Worm (Caenorhabditis elegans): ENCODE data around the gene his-7.
A peak's percentile ranks its signal among the peaks of the same experiment; 100 is the strongest.

Gene his-7

DNA sequence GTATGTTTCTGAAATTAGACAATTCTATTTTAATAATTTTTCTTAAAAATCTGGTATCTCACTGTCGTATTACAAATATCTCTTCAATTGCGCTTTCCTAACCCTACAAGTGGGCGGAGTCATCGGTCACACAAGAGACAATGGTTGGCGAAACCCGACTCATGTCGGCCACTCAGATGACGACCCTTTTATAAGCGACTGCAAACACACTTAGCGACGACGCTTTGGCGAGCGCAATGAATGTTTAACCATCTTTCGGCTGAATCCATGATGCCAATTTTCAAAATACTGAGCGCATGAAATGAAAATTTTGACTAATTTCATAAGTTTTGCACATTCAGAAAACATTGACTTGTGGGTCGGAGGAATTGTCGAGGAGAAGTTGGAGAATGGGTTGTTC is 32.8 kb upstream of the his-7 start (continued):
- TF ChIP-seq nhr-77 (tag; optimal IDR thresholded peaks at IDR 0.05) = peak; percentile 88
- TF ChIP-seq nhr-67 (tag; optimal IDR thresholded peaks at IDR 0.05) = peak; percentile 57
- TF ChIP-seq lin-39 (tag; optimal IDR thresholded peaks at IDR 0.05) = peak; percentile 26
- TF ChIP-seq skn-1 (tag; optimal IDR thresholded peaks at IDR 0.05) = peak; percentile 45
- peak; percentile 44 for TF ChIP-seq nhr-28 (tag; optimal IDR thresholded peaks at IDR 0.05)
- peak; percentile 72 for TF ChIP-seq egl-27 (tag; optimal IDR thresholded peaks at IDR 0.05)
- peak; percentile 53 for TF ChIP-seq ceh-16 (tag; optimal IDR thresholded peaks at IDR 0.05)
- peak; percentile 30 for TF ChIP-seq ZK546.5 (tag; optimal IDR thresholded peaks at IDR 0.05)
- TF ChIP-seq eor-1 (tag; optimal IDR thresholded peaks at IDR 0.05) = peak in 1 of 2 experiments; percentile 17
- peak; percentile 91 for TF ChIP-seq ceh-82 (tag; optimal IDR thresholded peaks at IDR 0.05)
- TF ChIP-seq fkh-2 (tag; optimal IDR thresholded peaks at IDR 0.05) = no peak
- TF ChIP-seq nhr-11 (tag; optimal IDR thresholded peaks at IDR 0.05) = no peak
- TF ChIP-seq sea-2 (GFP tag; optimal IDR thresholded peaks at IDR 0.05) = peak; percentile 83
- no peak for TF ChIP-seq daf-12 (tag; optimal IDR thresholded peaks at IDR 0.05)
- peak; percentile 20 for TF ChIP-seq ztf-11 (tag; optimal IDR thresholded peaks at IDR 0.05)
- peak; percentile 43 for TF ChIP-seq jun-1 (tag; optimal IDR thresholded peaks at IDR 0.05)
- no peak for TF ChIP-seq fos-1 (tag; optimal IDR thresholded peaks at IDR 0.05)

DNA sequence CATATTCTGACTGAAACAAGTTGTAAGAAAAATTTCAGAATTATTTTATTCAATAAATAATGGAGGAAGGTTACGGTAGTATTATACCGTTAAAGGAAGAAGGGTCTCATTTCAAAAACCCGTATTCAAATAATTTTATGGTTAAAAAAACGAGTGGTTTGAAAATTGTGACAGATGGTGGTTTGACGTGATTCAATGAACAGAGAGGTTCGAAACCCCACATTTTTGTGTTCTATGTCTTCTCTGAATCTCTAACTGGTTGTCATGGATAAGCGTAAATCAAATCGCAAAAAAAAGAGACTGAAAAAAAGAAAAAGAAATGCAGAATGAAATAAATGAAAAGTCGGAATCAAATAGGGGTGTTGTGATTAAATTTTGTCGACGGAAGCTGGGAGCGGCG is 25.9 kb upstream of the his-7 start, which contains the start of gene ZK994.6:
ZK994.6 (minus strand) TSS at position 101 of the 400 bp plus-strand sequence.
- no peak for TF ChIP-seq aly-2 (tag; optimal IDR thresholded peaks at IDR 0.05)

DNA sequence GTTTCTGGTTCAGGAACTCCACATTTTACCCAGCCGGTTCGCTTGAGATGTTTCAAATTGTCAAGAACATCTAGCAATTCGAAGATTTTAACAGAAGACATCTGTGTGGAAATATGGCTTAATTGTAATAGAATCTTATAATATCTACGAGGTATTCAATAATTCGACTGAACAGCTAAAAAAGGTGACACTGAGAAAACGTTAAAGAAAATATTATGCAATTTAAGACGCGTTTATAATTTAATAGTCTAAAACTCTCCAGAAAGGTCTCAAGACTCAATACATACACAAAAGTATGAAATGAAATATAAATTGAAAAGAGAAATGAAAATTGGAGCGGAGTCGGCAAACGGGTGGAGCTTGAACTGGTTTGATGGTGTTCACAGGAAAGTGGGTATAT is 19.8 kb upstream of the his-7 start, which contains the start of gene F45F2.9:
F45F2.9 (minus strand) TSS at position 101 of the 400 bp plus-strand sequence.
- TF ChIP-seq pha-4 (tag; optimal IDR thresholded peaks at IDR 0.05) = no peak
- no peak for TF ChIP-seq skn-1 (tag; optimal IDR thresholded peaks at IDR 0.05)
- TF ChIP-seq R02D3.7 (tag; optimal IDR thresholded peaks at IDR 0.05) = no peak
- no peak for TF ChIP-seq ceh-82 (tag; optimal IDR thresholded peaks at IDR 0.05)
- TF ChIP-seq nhr-76 (tag; optimal IDR thresholded peaks at IDR 0.05) = no peak
- TF ChIP-seq ZK546.5 (tag; optimal IDR thresholded peaks at IDR 0.05) = no peak
- no peak for TF ChIP-seq mdl-1 (tag; optimal IDR thresholded peaks at IDR 0.05)
- no peak for TF ChIP-seq fkh-2 (tag; optimal IDR thresholded peaks at IDR 0.05)
- no peak for TF ChIP-seq nhr-12 (tag; optimal IDR thresholded peaks at IDR 0.05)
- no peak for TF ChIP-seq nhr-237 (tag; optimal IDR thresholded peaks at IDR 0.05)
- no peak for TF ChIP-seq snpc-4 (tag; optimal IDR thresholded peaks at IDR 0.05)
- no peak for TF ChIP-seq ceh-28 (tag; optimal IDR thresholded peaks at IDR 0.05)
- TF ChIP-seq nhr-25 (tag; optimal IDR thresholded peaks at IDR 0.05) = no peak
- no peak for TF ChIP-seq ama-1 (optimal IDR thresholded peaks at IDR 0.05)
- TF ChIP-seq lin-39 (tag; optimal IDR thresholded peaks at IDR 0.05) = no peak
- no peak for TF ChIP-seq egl-5 (tag; optimal IDR thresholded peaks at IDR 0.05)
- no peak for TF ChIP-seq lin-15B (tag; optimal IDR thresholded peaks at IDR 0.05)
- no peak for TF ChIP-seq fkh-10 (GFP tag; optimal IDR thresholded peaks at IDR 0.05)

- no peak for TF ChIP-seq ama-1 (optimal IDR thresholded peaks at IDR 0.05)
- TF ChIP-seq ceh-82 (tag; optimal IDR thresholded peaks at IDR 0.05) = no peak
- no peak for TF ChIP-seq lsy-12 (tag; optimal IDR thresholded peaks at IDR 0.05)
- TF ChIP-seq snpc-4 (tag; optimal IDR thresholded peaks at IDR 0.05) = no peak
- TF ChIP-seq mdl-1 (tag; optimal IDR thresholded peaks at IDR 0.05) = no peak
- TF ChIP-seq elt-3 (tag; optimal IDR thresholded peaks at IDR 0.05) = no peak
- TF ChIP-seq elt-2 (tag; optimal IDR thresholded peaks at IDR 0.05) = no peak
- TF ChIP-seq elt-1 (tag; optimal IDR thresholded peaks at IDR 0.05) = no peak
- TF ChIP-seq ceh-16 (tag; optimal IDR thresholded peaks at IDR 0.05) = no peak
- TF ChIP-seq nhr-43 (tag; optimal IDR thresholded peaks at IDR 0.05; ENCODE audit: poor library complexity, severe bottlenecking) = no peak
- no peak for TF ChIP-seq ztf-4 (tag; optimal IDR thresholded peaks at IDR 0.05)
- no peak for TF ChIP-seq fkh-2 (tag; optimal IDR thresholded peaks at IDR 0.05)
- no peak for TF ChIP-seq nfya-1 (tag; optimal IDR thresholded peaks at IDR 0.05; ENCODE audit: insufficient read depth)
- no peak for TF ChIP-seq ceh-9 (tag; optimal IDR thresholded peaks at IDR 0.05)
Observed at ce11 chrV:8516426-8516825, 16.8 kb upstream of the his-7 start.
